Fruit fly (Drosophila melanogaster): Measurements from ENCODE around the gene CG13887.

CG13887 gene

dm6 chr3L:805642-806218 lies 31.9 kb upstream of the CG13887 start (continued):
- no peak for TF ChIP-seq prd (optimal IDR thresholded peaks at IDR 0.05)
- peak; percentile 79 for TF ChIP-seq prd (GFP tag; IDR thresholded peaks at IDR 0.05)
- peak; percentile 58 for TF ChIP-seq unpg (GFP tag; optimal IDR thresholded peaks at IDR 0.05)
- peak; percentile 59 for TF ChIP-seq crol (GFP tag; IDR thresholded peaks at IDR 0.05)
- peak; percentile 42; the same call in 1 of the 2 replicates for TF ChIP-seq CG4404 (GFP tag; IDR thresholded peaks at IDR 0.05)
- peak; percentile 48 for TF ChIP-seq gsb-n (tag; optimal IDR thresholded peaks at IDR 0.05)
- no peak for TF ChIP-seq corto (GFP tag; optimal IDR thresholded peaks at IDR 0.05)
- no peak for TF ChIP-seq Doc2 (GFP tag; IDR thresholded peaks at IDR 0.05)
- TF ChIP-seq CG43689 (GFP tag; IDR thresholded peaks at IDR 0.05): 0 out of 2 replicates have a peak, but pooled peaks have one; percentile 8
- TF ChIP-seq CG9609 (GFP tag; optimal IDR thresholded peaks at IDR 0.05): peak; percentile 10
- no peak for TF ChIP-seq CG12299 (tag; optimal IDR thresholded peaks at IDR 0.05)
- no peak for TF ChIP-seq YL-1 (GFP tag; optimal IDR thresholded peaks at IDR 0.05)
- TF ChIP-seq gsb (GFP tag; IDR thresholded peaks at IDR 0.05): no peak
- TF ChIP-seq org-1 (GFP tag; optimal IDR thresholded peaks at IDR 0.05): peak; percentile 57
- TF ChIP-seq Dref (GFP tag; IDR thresholded peaks at IDR 0.05): no peak
- TF ChIP-seq CG6813 (GFP tag; optimal IDR thresholded peaks at IDR 0.05): peak; percentile 22
- TF ChIP-seq ranshi (GFP tag; IDR thresholded peaks at IDR 0.05): peak; percentile 62
- TF ChIP-seq CG3281 (GFP tag; optimal IDR thresholded peaks at IDR 0.05): peak; percentile 51
- TF ChIP-seq bab2 (GFP tag; optimal IDR thresholded peaks at IDR 0.05): peak; percentile 69
- no peak for TF ChIP-seq NfI (GFP tag; optimal IDR thresholded peaks at IDR 0.05)
- TF ChIP-seq Opbp (GFP tag; IDR thresholded peaks at IDR 0.05; ENCODE audit: partially characterized antibody): no peak
- TF ChIP-seq ERR (GFP tag; optimal IDR thresholded peaks at IDR 0.05): no peak
- TF ChIP-seq CG10274 (GFP tag; optimal IDR thresholded peaks at IDR 0.05): peak; percentile 19
- no peak for TF ChIP-seq dm (GFP tag; optimal IDR thresholded peaks at IDR 0.05)
- peak; percentile 55 for TF ChIP-seq CG8924 (tag; optimal IDR thresholded peaks at IDR 0.05)
- peak; percentile 8 for TF ChIP-seq kah (GFP tag; optimal IDR thresholded peaks at IDR 0.05)
- no peak for TF ChIP-seq B-H2 (GFP tag; optimal IDR thresholded peaks at IDR 0.05)
- peak; percentile 65 for TF ChIP-seq ems (GFP tag; optimal IDR thresholded peaks at IDR 0.05)
- TF ChIP-seq mam (GFP tag; optimal IDR thresholded peaks at IDR 0.05): peak; percentile 37
- peak; percentile 37; the same call in 1 of the 2 replicates for TF ChIP-seq CG1024 (GFP tag; IDR thresholded peaks at IDR 0.05)
- TF ChIP-seq klu (GFP tag; IDR thresholded peaks at IDR 0.05): no peak
- no peak for TF ChIP-seq Fer2 (tag; optimal IDR thresholded peaks at IDR 0.05)
- TF ChIP-seq Neu2 (GFP tag; optimal IDR thresholded peaks at IDR 0.05; ENCODE audit: borderline replicate concordance): peak; percentile 8
- TF ChIP-seq CG2120 (GFP tag; optimal IDR thresholded peaks at IDR 0.05): peak; percentile 12
- peak; percentile 11 for TF ChIP-seq fu2 (GFP tag; optimal IDR thresholded peaks at IDR 0.05)
- TF ChIP-seq sug (tag; optimal IDR thresholded peaks at IDR 0.05): no peak
- no peak; the same call in 2 of the 3 replicates for TF ChIP-seq Mrtf (GFP tag; IDR thresholded peaks at IDR 0.05)
- peak; percentile 8 for TF ChIP-seq CG6654 (GFP tag; optimal IDR thresholded peaks at IDR 0.05)
- no peak for TF ChIP-seq C15 (GFP tag; IDR thresholded peaks at IDR 0.05)
- peak; percentile 39 for TF ChIP-seq PHDP (tag; optimal IDR thresholded peaks at IDR 0.05)
- TF ChIP-seq BtbVII (GFP tag; optimal IDR thresholded peaks at IDR 0.05): peak; percentile 38
- no peak for TF ChIP-seq Scr (GFP tag; IDR thresholded peaks at IDR 0.05; ENCODE audit: partially characterized antibody)
- TF ChIP-seq odd (GFP tag; optimal IDR thresholded peaks at IDR 0.05): peak; percentile 8
- no peak for TF ChIP-seq Mad (GFP tag; optimal IDR thresholded peaks at IDR 0.05)
- TF ChIP-seq CG30403 (GFP tag; optimal IDR thresholded peaks at IDR 0.05): peak; percentile 57
- peak; percentile 12 for TF ChIP-seq Nf-YB (GFP tag; optimal IDR thresholded peaks at IDR 0.05)
- no peak for TF ChIP-seq Hey (tag; optimal IDR thresholded peaks at IDR 0.05)
- no peak for TF ChIP-seq Dll (GFP tag; IDR thresholded peaks at IDR 0.05; ENCODE audit: partially characterized antibody)
- TF ChIP-seq pan (optimal IDR thresholded peaks at IDR 0.05): no peak
- TF ChIP-seq pan (GFP tag; optimal IDR thresholded peaks at IDR 0.05 in 1 of 2, IDR thresholded peaks at IDR 0.05 in 1 of 2): peak in 1 of 2 experiments; percentile 54
- TF ChIP-seq tin (GFP tag; optimal IDR thresholded peaks at IDR 0.05): peak; percentile 64
